Fruit fly (Drosophila melanogaster) whole organism, embryonic: ENCODE measurements around the gene CG14647.
A peak's percentile ranks its signal among the peaks of the same experiment; 100 is the strongest.

ENCODE experiments used
- BtbVII ChIP-seq: fragments of 200-800 bp; sonication (Bioruptor generic); optimal IDR thresholded peaks from 3 replicates; lab custom pipeline; 2017; ENCODE audit warnings: missing biosample characterization, mild to moderate bottlenecking, missing genetic modification characterization
- CG10979 ChIP-seq: fragments of 200-800 bp; sonication (Bioruptor generic); optimal IDR thresholded peaks from 2 replicates; lab custom pipeline; 2018; ENCODE audit warnings: missing biosample characterization, mild to moderate bottlenecking, missing genetic modification characterization, moderate library complexity
- CG12659 ChIP-seq: fragments of 200-800 bp; sonication (Bioruptor generic); optimal IDR thresholded peaks from 3 replicates; lab custom pipeline; 2017; ENCODE audit warnings: mild to moderate bottlenecking, missing biosample characterization, missing genetic modification reagents, missing genetic modification characterization
- CG1529 ChIP-seq: fragments of 200-800 bp; sonication (Bioruptor generic); optimal IDR thresholded peaks from 3 replicates; lab custom pipeline; 2018; ENCODE audit warnings: missing biosample characterization, missing genetic modification characterization
- CG1603 ChIP-seq: fragments of 200-800 bp; sonication (Bioruptor generic); optimal IDR thresholded peaks from 2 replicates; lab custom pipeline; 2019; ENCODE audit warnings: missing biosample characterization, mild to moderate bottlenecking, missing genetic modification characterization, moderate library complexity
- CG16779 ChIP-seq: fragments of 200-800 bp; sonication (Bioruptor generic); IDR thresholded peaks from 2 replicates; pipeline ENCODE4 v1.3.6; 2022; ENCODE audit warnings: missing biosample characterization, missing genetic modification characterization
- CG16815 ChIP-seq: fragments of 200-800 bp; sonication (Bioruptor generic); optimal IDR thresholded peaks from 3 replicates; lab custom pipeline; 2017; ENCODE audit warnings: missing biosample characterization, mild to moderate bottlenecking, missing genetic modification characterization
- CG17328 ChIP-seq: fragments of 200-800 bp; sonication (Bioruptor generic); IDR thresholded peaks from 2 replicates; pipeline ENCODE4 v1.3.6; 2022; ENCODE audit warnings: missing biosample characterization, missing genetic modification characterization
- CG17829 ChIP-seq: fragments of 200-800 bp; optimal IDR thresholded peaks from 2 replicates; lab custom pipeline; 2019; ENCODE audit warnings: missing biosample characterization, mild to moderate bottlenecking, missing genetic modification characterization, moderate library complexity
- CG18262 ChIP-seq: fragments of 200-800 bp; optimal IDR thresholded peaks from 3 replicates; lab custom pipeline; 2019; ENCODE audit warnings: missing biosample characterization, mild to moderate bottlenecking, missing genetic modification characterization, moderate library complexity
- CG30020 ChIP-seq: fragments of 200-800 bp; optimal IDR thresholded peaks from 2 replicates; lab custom pipeline; 2019; ENCODE audit warnings: missing biosample characterization, mild to moderate bottlenecking, missing genetic modification characterization, moderate library complexity
- CG31224 ChIP-seq: fragments of 200-800 bp; sonication (Bioruptor generic); IDR thresholded peaks from 2 replicates; pipeline ENCODE4 v1.3.6; 2022; ENCODE audit warnings: missing biosample characterization, missing genetic modification characterization
- CG31441 ChIP-seq: fragments of 200-800 bp; sonication (Bioruptor generic); IDR thresholded peaks from 2 replicates; pipeline ENCODE4 v1.3.6; 2022; ENCODE audit warnings: missing biosample characterization, missing genetic modification characterization
- CG4360 ChIP-seq: fragments of 200-800 bp; sonication (Bioruptor generic); IDR thresholded peaks from 2 replicates; pipeline ENCODE4 v1.3.6; 2022; ENCODE audit warnings: missing biosample characterization, missing genetic modification characterization
- CG43689 ChIP-seq: fragments of 200-800 bp; sonication (Bioruptor generic); IDR thresholded peaks from 2 replicates; pipeline ENCODE4 v1.3.6; 2022; ENCODE audit warnings: missing biosample characterization, missing genetic modification characterization
- CG4820 ChIP-seq: fragments of 200-800 bp; sonication (Bioruptor generic); optimal IDR thresholded peaks from 3 replicates; lab custom pipeline; 2016; ENCODE audit warnings: missing biosample characterization, missing genetic modification characterization
- CG7928 ChIP-seq: fragments of 200-800 bp; sonication (Bioruptor generic); optimal IDR thresholded peaks from 2 replicates; lab custom pipeline; 2017; ENCODE audit warnings: missing biosample characterization, mild to moderate bottlenecking, missing genetic modification characterization
- Dbx ChIP-seq: fragments of 200-800 bp; sonication (Bioruptor generic); IDR thresholded peaks from 3 replicates; pipeline ENCODE4 v1.3.6; 2022; ENCODE audit warnings: missing biosample characterization, missing genetic modification characterization
- Dfd ChIP-seq, 2 experiments: fragments of >200 bp; optimal IDR thresholded peaks; 2 replicates each; lab custom pipeline; 2017; ENCODE audit warnings: missing biosample characterization in 2 of 2, missing genetic modification characterization in 2 of 2
- Dp ChIP-seq: fragments of 200-800 bp; sonication (Bioruptor generic); optimal IDR thresholded peaks from 2 replicates; lab custom pipeline; 2018; ENCODE audit warnings: missing biosample characterization, mild to moderate bottlenecking, missing genetic modification characterization, moderate library complexity
- Dref ChIP-seq: fragments of 200-800 bp; sonication (Bioruptor generic); IDR thresholded peaks from 2 replicates; pipeline ENCODE4 v1.3.6; 2022; ENCODE audit warnings: missing biosample characterization, missing genetic modification characterization
- Hr3 ChIP-seq: fragments of 200-800 bp; sonication (Bioruptor generic); optimal IDR thresholded peaks from 3 replicates; lab custom pipeline; 2016; ENCODE audit warnings: missing biosample characterization, missing genetic modification characterization
- Hr78 ChIP-seq, 2 experiments: fragments of 200-800 bp in 1 of 2; fragments of >200 bp in 1 of 2; sonication (Bioruptor generic) in 1 of 2; optimal IDR thresholded peaks; 2 replicates each; lab custom pipeline; 2017 to 2019; ENCODE audit warnings: missing biosample characterization in 2 of 2, missing genetic modification characterization in 2 of 2, mild to moderate bottlenecking in 1 of 2, moderate library complexity in 1 of 2
- NC2α ChIP-seq: fragments of 200-800 bp; sonication (Bioruptor generic); optimal IDR thresholded peaks from 2 replicates; lab custom pipeline; 2016; ENCODE audit warnings: missing biosample characterization, missing genetic modification characterization
- Nf-YA ChIP-seq: fragments of 200-800 bp; sonication (Bioruptor generic); IDR thresholded peaks from 2 replicates; pipeline ENCODE4 v1.3.6; 2022; ENCODE audit warnings: missing biosample characterization, missing genetic modification characterization
- Ssrp ChIP-seq: fragments of 200-800 bp; sonication (Bioruptor generic); optimal IDR thresholded peaks from 2 replicates; lab custom pipeline; 2018; ENCODE audit warnings: missing biosample characterization, mild to moderate bottlenecking, missing genetic modification characterization, moderate library complexity
- Stat92E ChIP-seq, 3 experiments: fragments of >200 bp in 2 of 3; fragments of 200-800 bp in 1 of 3; sonication (Bioruptor generic) in 1 of 3; optimal IDR thresholded peaks; 2 replicates each; lab custom pipeline; 2017 to 2019; ENCODE audit warnings: missing biosample characterization in 3 of 3, missing genetic modification characterization in 3 of 3, mild to moderate bottlenecking in 1 of 3, moderate library complexity in 1 of 3
- ac ChIP-seq: fragments of 200-800 bp; sonication (Bioruptor generic); optimal IDR thresholded peaks from 3 replicates; lab custom pipeline; 2017; ENCODE audit warnings: missing biosample characterization, mild to moderate bottlenecking, missing genetic modification characterization
- bigmax ChIP-seq: fragments of 200-800 bp; sonication (Bioruptor generic); optimal IDR thresholded peaks from 2 replicates; lab custom pipeline; 2018; ENCODE audit warnings: missing biosample characterization, mild to moderate bottlenecking, missing genetic modification characterization
- bowl ChIP-seq: fragments of 200-800 bp; sonication (Bioruptor generic); IDR thresholded peaks from 2 replicates; pipeline ENCODE4 v1.3.6; 2022; ENCODE audit warnings: missing biosample characterization, missing genetic modification characterization
- caup ChIP-seq: fragments of 200-800 bp; sonication (Bioruptor generic); optimal IDR thresholded peaks from 3 replicates; lab custom pipeline; 2017; ENCODE audit warnings: missing biosample characterization, mild to moderate bottlenecking, missing genetic modification characterization, moderate library complexity; ENCODE audit not compliant: severe bottlenecking
- crp ChIP-seq, 2 experiments: fragments of 200-800 bp; sonication (Bioruptor generic); optimal IDR thresholded peaks; 2 replicates in 1 of 2; 3 replicates in 1 of 2; lab custom pipeline; 2017; ENCODE audit warnings: missing biosample characterization in 2 of 2, missing genetic modification characterization in 2 of 2, mild to moderate bottlenecking in 1 of 2, moderate library complexity in 1 of 2
- dysf ChIP-seq: fragments of 200-800 bp; sonication (Bioruptor generic); IDR thresholded peaks from 3 replicates; pipeline ENCODE4 v1.3.6; 2022; ENCODE audit warnings: missing biosample characterization, missing genetic modification characterization
- esg ChIP-seq: fragments of 200-800 bp; sonication (Bioruptor generic); conservative IDR thresholded peaks from 2 replicates; pipeline ENCODE4 v1.3.6; 2022; ENCODE audit warnings: missing biosample characterization, missing genetic modification characterization
- ewg ChIP-seq: fragments of 200-800 bp; sonication (Bioruptor generic); optimal IDR thresholded peaks from 3 replicates; lab custom pipeline; 2017; ENCODE audit warnings: mild to moderate bottlenecking, missing biosample characterization, missing genetic modification reagents, missing genetic modification characterization
- fd102C ChIP-seq: fragments of 200-800 bp; sonication (Bioruptor generic); optimal IDR thresholded peaks from 2 replicates; lab custom pipeline; 2018; ENCODE audit warnings: missing biosample characterization, mild to moderate bottlenecking, missing genetic modification characterization, moderate library complexity
- gce ChIP-seq: fragments of 200-800 bp; sonication (Bioruptor generic); IDR thresholded peaks from 3 replicates; pipeline ENCODE4 v1.3.6; 2022; ENCODE audit warnings: missing biosample characterization, missing genetic modification characterization
- gsb-n ChIP-seq: fragments of 200-800 bp; sonication (Bioruptor generic); optimal IDR thresholded peaks from 3 replicates; lab custom pipeline; 2018; ENCODE audit warnings: missing biosample characterization, mild to moderate bottlenecking, missing genetic modification characterization
- lola ChIP-seq, 3 experiments: fragments of >200 bp in 2 of 3; fragments of 200-800 bp in 1 of 3; sonication (Bioruptor generic) in 1 of 3; optimal IDR thresholded peaks; 2 replicates each; lab custom pipeline; 2017 to 2019; ENCODE audit warnings: missing biosample characterization in 3 of 3, missing genetic modification characterization in 3 of 3, mild to moderate bottlenecking in 1 of 3, moderate library complexity in 1 of 3
- lov ChIP-seq, 2 experiments: fragments of 200-800 bp in 1 of 2; fragments of >200 bp in 1 of 2; sonication (Bioruptor generic) in 1 of 2; IDR thresholded peaks in 1 of 2; optimal IDR thresholded peaks in 1 of 2; 2 replicates in 1 of 2; 3 replicates in 1 of 2; pipeline versions ENCODE4 v1.3.6 to Lab custom; 2017 to 2022; ENCODE audit warnings: missing biosample characterization in 1 of 2, missing genetic modification characterization in 1 of 2
- nerfin-2 ChIP-seq: fragments of 200-800 bp; sonication (Bioruptor generic); IDR thresholded peaks from 2 replicates; pipeline ENCODE4 v1.3.6; 2022; ENCODE audit warnings: missing biosample characterization, missing genetic modification characterization; ENCODE audit not compliant: partially characterized antibody
- org-1 ChIP-seq: fragments of 200-800 bp; sonication (Bioruptor generic); optimal IDR thresholded peaks from 2 replicates; lab custom pipeline; 2017; ENCODE audit warnings: missing biosample characterization, missing genetic modification characterization
- ranshi ChIP-seq: fragments of 200-800 bp; sonication (Bioruptor generic); IDR thresholded peaks from 2 replicates; pipeline ENCODE4 v1.3.6; 2022; ENCODE audit warnings: missing biosample characterization, missing genetic modification characterization
- sens ChIP-seq: fragments of 200-800 bp; sonication (Bioruptor generic); peaks from one replicate; lab custom pipeline; 2016; ENCODE audit warnings: missing biosample characterization, missing genetic modification characterization
- slou ChIP-seq: fragments of 200-800 bp; sonication (Bioruptor generic); optimal IDR thresholded peaks from 3 replicates; lab custom pipeline; 2016; ENCODE audit warnings: missing biosample characterization, missing genetic modification characterization
- tgo ChIP-seq: fragments of 200-800 bp; sonication (Bioruptor generic); IDR thresholded peaks from 3 replicates; pipeline ENCODE4 v1.3.6; 2022; ENCODE audit warnings: missing biosample characterization, missing genetic modification characterization
- vvl ChIP-seq: fragments of 200-800 bp; sonication (Bioruptor generic); IDR thresholded peaks from 2 replicates; pipeline ENCODE4 v1.3.6; 2022; ENCODE audit warnings: missing biosample characterization, missing genetic modification characterization
- wdn ChIP-seq: fragments of 200-800 bp; sonication (Bioruptor generic); IDR thresholded peaks from 2 replicates; pipeline ENCODE4 v1.3.6; 2022; ENCODE audit warnings: missing biosample characterization, missing genetic modification characterization

The CG14647 gene

DNA sequence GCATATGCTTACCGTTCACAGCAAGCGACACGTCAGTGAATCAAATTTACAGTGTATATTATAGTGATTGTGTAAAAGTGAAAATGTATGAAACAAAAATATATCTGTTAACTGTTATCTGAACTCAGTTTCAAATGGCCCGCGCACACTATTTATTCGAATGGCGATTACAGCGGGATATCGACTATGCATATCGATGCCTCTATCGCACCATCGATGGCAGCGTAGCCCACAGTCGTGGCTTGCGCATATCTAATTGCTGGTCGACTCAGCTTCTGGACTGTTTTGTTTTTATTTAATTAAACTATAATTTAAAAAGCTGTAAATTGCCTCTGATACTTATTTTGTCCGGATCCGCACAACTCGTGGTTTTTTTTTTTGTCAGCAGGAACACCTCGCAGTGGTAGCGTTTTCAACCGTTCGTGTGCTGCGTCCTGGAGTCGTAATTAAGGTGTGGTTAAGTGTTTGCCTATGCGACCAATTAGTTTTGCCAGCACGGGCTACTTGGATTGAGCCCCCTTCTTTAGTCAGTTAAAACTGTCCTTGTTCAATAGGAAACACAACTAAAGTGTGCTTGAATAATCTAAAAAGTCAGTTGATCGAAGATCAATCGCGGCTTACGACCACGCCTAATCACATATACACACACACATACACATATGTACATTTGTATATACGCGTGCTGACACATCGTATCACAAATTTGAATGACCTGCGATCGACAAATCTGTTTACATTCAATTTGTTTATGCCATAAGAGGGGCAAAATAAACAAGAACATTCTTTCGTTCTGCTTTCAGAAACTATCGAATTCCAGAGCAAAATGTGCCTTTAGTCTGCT lies 19.0 kb upstream of the CG14647 start, which contains the start of gene Cont (continued):
- TF ChIP-seq Hr3 (GFP tag; lab: Kevin White, UChicago) (no peak), Dref (GFP tag; lab: Robert Waterston, UW) (peak; percentile 99), CG31224 (GFP tag; lab: Robert Waterston, UW) (no peak), BtbVII (GFP tag; lab: Kevin White, UChicago) (no peak), CG17829 (peak; percentile 24), CG43689 (GFP tag; lab: Robert Waterston, UW) (no peak), ranshi (GFP tag; lab: Robert Waterston, UW) (no peak), ac (GFP tag; lab: Kevin White, UChicago) (no peak), gce (no peak), esg (GFP tag; lab: Robert Waterston, UW) (no peak), sens (GFP tag; lab: Kevin White, UChicago) (peak; percentile 89), vvl (GFP tag; lab: Robert Waterston, UW) (no peak), Dfd (GFP tag; optimal IDR thresholded peaks at IDR 0.05; lab: Kevin White, UChicago) (no peak), CG7928 (GFP tag; lab: Kevin White, UChicago) (no peak), org-1 (GFP tag; lab: Kevin White, UChicago) (no peak), slou (GFP tag; lab: Kevin White, UChicago) (no peak), CG16815 (GFP tag; lab: Kevin White, UChicago) (no peak), dysf (no peak), Dp (GFP tag; lab: Kevin White, UChicago) (peak; percentile 97), bigmax (GFP tag; lab: Kevin White, UChicago) (no peak), NC2α (no peak), CG30020 (tag; lab: Kevin White, UChicago) (peak; percentile 61), Dbx (peak; percentile 60; the same call in 1 of the 3 replicates), fd102C (no peak), lola (GFP tag; optimal IDR thresholded peaks at IDR 0.05; lab: Kevin White, UChicago) (no peak), CG10979 (tag; lab: Kevin White, UChicago) (no peak), Stat92E (GFP tag; optimal IDR thresholded peaks at IDR 0.05; lab: Kevin White, UChicago) (no peak), CG4820 (GFP tag; lab: Kevin White, UChicago) (no peak), Ssrp (tag; lab: Kevin White, UChicago) (no peak), CG31441 (GFP tag; lab: Robert Waterston, UW) (no peak), ewg (GFP tag; lab: Kevin White, UChicago) (peak; percentile 6), gsb-n (tag; lab: Kevin White, UChicago) (peak; percentile 29), CG1529 (no peak), tgo (GFP tag; lab: Robert Waterston, UW) (no peak), nerfin-2 (peak; percentile 94), CG18262 (no peak), caup (no peak), CG4360 (no peak), bowl (GFP tag; lab: Robert Waterston, UW) (no peak), Hr78 (GFP tag; optimal IDR thresholded peaks at IDR 0.05; lab: Kevin White, UChicago) (no peak), CG16779 (GFP tag; lab: Robert Waterston, UW) (no peak), CG12659 (peak; percentile 48), Nf-YA (GFP tag; lab: Robert Waterston, UW) (no peak), CG17328 (GFP tag; lab: Robert Waterston, UW) (no peak), crp (GFP tag; optimal IDR thresholded peaks at IDR 0.05; lab: Kevin White, UChicago) (no peak), CG1603 (peak; percentile 68), lov (optimal IDR thresholded peaks at IDR 0.05; lab: Kevin White, UChicago) (no peak), lov (GFP tag; IDR thresholded peaks at IDR 0.05; lab: Robert Waterston, UW) (no peak), wdn (no peak)
